Fruit fly (Drosophila melanogaster) whole organism, embryonic: ENCODE results near the gene Pex7.

Experiments used
- CG15073 ChIP-seq: fragments of 200-800 bp; sonication (Bioruptor generic); optimal IDR thresholded peaks from 2 replicates; lab custom pipeline; 2016; ENCODE audit warnings: missing biosample characterization, missing genetic modification characterization
- CG16779 ChIP-seq: fragments of 200-800 bp; sonication (Bioruptor generic); IDR thresholded peaks from 2 replicates; pipeline ENCODE4 v1.3.6; 2022; ENCODE audit warnings: missing biosample characterization, missing genetic modification characterization
- CG3065 ChIP-seq: fragments of 200-800 bp; sonication (Bioruptor generic); optimal IDR thresholded peaks from 2 replicates; lab custom pipeline; 2016; ENCODE audit warnings: missing biosample characterization, missing genetic modification characterization
- CG4820 ChIP-seq: fragments of 200-800 bp; sonication (Bioruptor generic); optimal IDR thresholded peaks from 3 replicates; lab custom pipeline; 2016; ENCODE audit warnings: missing biosample characterization, missing genetic modification characterization
- CG9727 ChIP-seq: fragments of 200-800 bp; sonication (Bioruptor generic); optimal IDR thresholded peaks from 3 replicates; lab custom pipeline; 2017; ENCODE audit warnings: missing biosample characterization, mild to moderate bottlenecking, missing genetic modification characterization
- CTCF ChIP-seq: fragments of 200-800 bp; sonication (Bioruptor generic); optimal IDR thresholded peaks from 2 replicates; lab custom pipeline; 2017; ENCODE audit warnings: missing biosample characterization, mild to moderate bottlenecking, missing genetic modification characterization, moderate library complexity
- MESR4 ChIP-seq: fragments of 200-800 bp; sonication (Bioruptor generic); optimal IDR thresholded peaks from 2 replicates; lab custom pipeline; 2018; ENCODE audit warnings: missing biosample characterization, mild to moderate bottlenecking, missing genetic modification characterization, moderate library complexity
- h ChIP-seq: fragments of >200 bp; optimal IDR thresholded peaks from 2 replicates; lab custom pipeline; 2017
- psq ChIP-seq: fragments of 200-800 bp; sonication (Bioruptor generic); optimal IDR thresholded peaks from 2 replicates; lab custom pipeline; 2017; ENCODE audit warnings: missing biosample characterization, missing genetic modification characterization
- scrt ChIP-seq: fragments of 200-800 bp; sonication (Bioruptor generic); optimal IDR thresholded peaks from 2 replicates; lab custom pipeline; 2018; ENCODE audit warnings: missing biosample characterization, mild to moderate bottlenecking, missing genetic modification characterization, moderate library complexity
- tna ChIP-seq: fragments of 200-800 bp; sonication (Bioruptor generic); IDR thresholded peaks from 2 replicates; pipeline ENCODE4 v1.3.6; 2022; ENCODE audit warnings: missing biosample characterization, missing genetic modification characterization; ENCODE audit not compliant: partially characterized antibody

DNA sequence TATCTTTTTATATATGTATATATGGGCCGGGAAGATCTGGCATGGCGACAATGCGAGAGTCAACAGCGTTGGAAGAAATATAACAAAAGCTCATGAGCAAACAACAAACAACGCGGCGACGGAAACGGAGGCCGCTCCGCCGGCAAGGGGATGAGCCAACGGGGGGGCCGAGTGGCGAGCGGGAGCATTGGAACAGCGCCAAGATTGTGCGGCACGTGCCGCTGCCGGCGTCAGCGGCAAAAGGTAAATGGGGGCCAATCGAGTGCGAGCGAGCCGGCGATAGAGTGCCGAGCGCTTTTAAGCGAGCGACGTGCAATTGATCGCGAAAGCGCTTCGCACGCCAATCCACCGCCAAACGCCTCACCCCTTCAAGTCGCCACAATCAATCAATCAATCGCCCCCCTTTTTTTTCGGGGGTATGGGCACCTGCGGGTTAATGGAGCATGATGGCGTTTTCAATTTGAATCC is 49.6 kb downstream of the Pex7 start:
- TF ChIP-seq CG9727 (GFP tag; lab: Kevin White, UChicago) (peak; percentile 78), h (lab: Kevin White, UChicago) (no peak), scrt (GFP tag; lab: Kevin White, UChicago) (peak; percentile 51), psq (GFP tag; lab: Kevin White, UChicago) (peak; percentile 54), CG4820 (peak; percentile 3), CG3065 (peak; percentile 35), CTCF (peak; percentile 12), MESR4 (GFP tag; lab: Kevin White, UChicago) (no peak), tna (GFP tag; lab: Robert Waterston, UW) (no peak), CG16779 (no peak), CG15073 (no peak)
